Fruit fly (Drosophila melanogaster) whole organism, embryonic: ENCODE measurements around the gene Fmr1.

ENCODE experiments used
- CG12071 ChIP-seq: fragments of 200-800 bp; sonication (Bioruptor generic); optimal IDR thresholded peaks from 3 replicates; lab custom pipeline; 2018; ENCODE audit warnings: missing biosample characterization, mild to moderate bottlenecking, missing genetic modification characterization
- CG18599 ChIP-seq: fragments of 200-800 bp; sonication (Bioruptor generic); optimal IDR thresholded peaks from 3 replicates; lab custom pipeline; 2017; ENCODE audit warnings: missing biosample characterization, missing genetic modification characterization, mild to moderate bottlenecking, moderate library complexity, missing genetic modification reagents
- CG7357 ChIP-seq: fragments of 200-800 bp; sonication (Bioruptor generic); IDR thresholded peaks from 3 replicates; pipeline ENCODE4 v1.3.6; 2022; ENCODE audit warnings: missing biosample characterization, missing genetic modification characterization
- Lpt ChIP-seq: fragments of >200 bp; optimal IDR thresholded peaks from 2 replicates; lab custom pipeline; 2018; ENCODE audit warnings: missing biosample characterization, missing genetic modification characterization
- NC2β ChIP-seq: fragments of 200-800 bp; sonication (Bioruptor generic); optimal IDR thresholded peaks from 2 replicates; lab custom pipeline; 2016; ENCODE audit warnings: missing biosample characterization, missing genetic modification characterization
- Sry-δ ChIP-seq: fragments of 200-800 bp; sonication (Bioruptor generic); optimal IDR thresholded peaks from 2 replicates; lab custom pipeline; 2016; ENCODE audit warnings: missing biosample characterization, missing genetic modification characterization
- amos ChIP-seq: fragments of 200-800 bp; sonication (Bioruptor generic); IDR thresholded peaks from 2 replicates; pipeline ENCODE4 v1.3.6; 2022; ENCODE audit warnings: missing biosample characterization, missing genetic modification characterization; ENCODE audit not compliant: partially characterized antibody
- aop ChIP-seq: fragments of 200-800 bp; sonication (Bioruptor generic); IDR thresholded peaks from 2 replicates; pipeline ENCODE4 v1.3.6; 2022; ENCODE audit warnings: missing biosample characterization, missing genetic modification characterization
- dati ChIP-seq: fragments of 200-800 bp; sonication (Bioruptor generic); IDR thresholded peaks from 2 replicates; pipeline ENCODE4 v1.3.6; 2022; ENCODE audit warnings: missing biosample characterization, missing genetic modification characterization
- emc ChIP-seq: fragments of 200-800 bp; sonication (Bioruptor generic); optimal IDR thresholded peaks from 2 replicates; lab custom pipeline; 2016; ENCODE audit warnings: missing biosample characterization, missing genetic modification characterization
- pita ChIP-seq: fragments of 200-800 bp; sonication (Bioruptor generic); optimal IDR thresholded peaks from 2 replicates; lab custom pipeline; 2017; ENCODE audit warnings: missing biosample characterization, mild to moderate bottlenecking, missing genetic modification characterization
- tll ChIP-seq, 2 experiments: fragments of 200-800 bp in 1 of 2; fragments of >200 bp in 1 of 2; sonication (Bioruptor generic) in 1 of 2; optimal IDR thresholded peaks; 2 replicates each; lab custom pipeline; 2017 to 2019; ENCODE audit warnings: missing biosample characterization in 2 of 2, missing genetic modification characterization in 2 of 2, mild to moderate bottlenecking in 1 of 2, moderate library complexity in 1 of 2

DNA sequence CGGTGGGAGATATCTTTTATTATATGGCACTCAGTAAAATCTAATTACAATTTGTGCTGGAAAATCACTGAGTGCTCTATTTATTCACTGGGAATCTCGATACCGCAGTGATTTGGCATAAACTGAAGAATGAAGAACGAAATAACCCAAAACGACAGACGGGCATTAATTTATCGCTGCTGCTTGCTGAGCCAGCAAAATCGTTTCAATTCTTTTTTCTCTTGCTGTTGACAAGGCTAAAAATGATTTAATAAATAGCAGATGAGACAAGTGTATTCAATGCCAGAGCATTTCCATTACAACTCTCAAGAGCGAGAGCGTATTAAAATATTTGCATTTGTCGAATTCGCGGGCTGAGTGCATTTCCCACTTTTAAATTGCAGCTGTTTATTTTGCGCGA is 5.9 kb upstream of the Fmr1 start:
- TF ChIP-seq amos = no peak
- no peak for TF ChIP-seq NC2β (GFP tag; lab: Kevin White, UChicago)
- TF ChIP-seq Sry-δ (GFP tag; lab: Kevin White, UChicago) = no peak
- TF ChIP-seq CG12071 (GFP tag; lab: Kevin White, UChicago) = no peak
- TF ChIP-seq dati (GFP tag; lab: Robert Waterston, UW) = no peak
- no peak for TF ChIP-seq aop
- no peak for TF ChIP-seq pita (GFP tag; lab: Kevin White, UChicago)
- no peak for TF ChIP-seq emc (GFP tag; lab: Kevin White, UChicago)
- no peak for TF ChIP-seq CG7357 (GFP tag; lab: Robert Waterston, UW)
- no peak for TF ChIP-seq Lpt (GFP tag; lab: Kevin White, UChicago)
- no peak for TF ChIP-seq tll (GFP tag; optimal IDR thresholded peaks at IDR 0.05; lab: Kevin White, UChicago)
- no peak for TF ChIP-seq CG18599 (GFP tag; lab: Kevin White, UChicago)
